Worm (Caenorhabditis elegans) whole organism, L2 larva: ENCODE results near the gene elt-4.

Experiments used
- C34F6.9 ChIP-seq: fragments of 150-350 bp; optimal IDR thresholded peaks from 2 replicates; lab custom pipeline; 2014; ENCODE audit warnings: missing biosample characterization, missing genetic modification characterization
- F13H6.1 ChIP-seq: sonication (generic microtip); optimal IDR thresholded peaks from 2 replicates; lab custom pipeline; 2016; ENCODE audit warnings: missing genetic modification characterization, missing compliant biosample characterization
- R02D3.7 ChIP-seq: fragments of 150-350 bp; optimal IDR thresholded peaks from 2 replicates; lab custom pipeline; 2014; ENCODE audit warnings: missing biosample characterization, missing genetic modification characterization
- ZK546.5 ChIP-seq: sonication (generic microtip); optimal IDR thresholded peaks from 2 replicates; lab custom pipeline; 2017; ENCODE audit warnings: missing biosample characterization, missing genetic modification characterization
- alr-1 ChIP-seq: fragments of 150-350 bp; optimal IDR thresholded peaks from 2 replicates; lab custom pipeline; 2014; ENCODE audit warnings: missing biosample characterization, missing genetic modification characterization
- aly-2 ChIP-seq: fragments of 150-350 bp; optimal IDR thresholded peaks from 2 replicates; lab custom pipeline; 2014; ENCODE audit warnings: missing biosample characterization, missing genetic modification characterization
- ama-1 ChIP-seq: fragments of 150-350 bp; optimal IDR thresholded peaks from 2 replicates; lab custom pipeline; 2018; ENCODE audit warnings: inconsistent platforms
- blmp-1 ChIP-seq: sonication (generic microtip); optimal IDR thresholded peaks from 2 replicates; lab custom pipeline; 2017; ENCODE audit warnings: missing genetic modification characterization, mild to moderate bottlenecking, missing compliant biosample characterization, antibody characterized with exemption, moderate library complexity; ENCODE audit not compliant: insufficient read depth
- ceh-16 ChIP-seq: fragments of 150-350 bp; optimal IDR thresholded peaks from 2 replicates; lab custom pipeline; 2014; ENCODE audit warnings: missing biosample characterization, missing genetic modification characterization
- crh-2 ChIP-seq: sonication (generic microtip); optimal IDR thresholded peaks from 2 replicates; lab custom pipeline; 2017; ENCODE audit warnings: missing biosample characterization, missing genetic modification characterization
- dmd-4 ChIP-seq: sonication (generic microtip); optimal IDR thresholded peaks from 2 replicates; lab custom pipeline; 2017; ENCODE audit warnings: missing biosample characterization, missing genetic modification characterization
- egl-27 ChIP-seq: sonication (generic microtip); optimal IDR thresholded peaks from 3 replicates; lab custom pipeline; 2017; ENCODE audit warnings: missing biosample characterization, missing genetic modification reagents, missing genetic modification characterization
- elt-1 ChIP-seq: fragments of 150-350 bp; optimal IDR thresholded peaks from 2 replicates; lab custom pipeline; 2014; ENCODE audit warnings: missing biosample characterization, missing genetic modification characterization
- lin-11 ChIP-seq: fragments of 150-350 bp; sonication (generic microtip); optimal IDR thresholded peaks from 2 replicates; lab custom pipeline; 2014; ENCODE audit warnings: missing biosample characterization, missing genetic modification characterization, inconsistent platforms, mixed read lengths
- lin-13 ChIP-seq: fragments of 150-350 bp; optimal IDR thresholded peaks from 2 replicates; lab custom pipeline; 2014; ENCODE audit warnings: missing biosample characterization, missing genetic modification reagents, missing genetic modification characterization
- lsy-2 ChIP-seq, 2 experiments: fragments of 150-350 bp in 1 of 2; sonication (generic microtip) in 1 of 2; optimal IDR thresholded peaks; 2 replicates each; lab custom pipeline; 2014 to 2017; ENCODE audit warnings: missing biosample characterization in 2 of 2, missing genetic modification characterization in 2 of 2
- mab-5 ChIP-seq: fragments of 150-350 bp; optimal IDR thresholded peaks from 2 replicates; lab custom pipeline; 2014; ENCODE audit warnings: missing biosample characterization, missing genetic modification characterization
- mbf-1 ChIP-seq: sonication (generic microtip); optimal IDR thresholded peaks from 2 replicates; lab custom pipeline; 2017; ENCODE audit warnings: missing biosample characterization, missing genetic modification characterization
- nhr-10 ChIP-seq: sonication (generic microtip); optimal IDR thresholded peaks from 2 replicates; lab custom pipeline; 2017; ENCODE audit warnings: missing biosample characterization, missing genetic modification characterization
- nhr-12 ChIP-seq: fragments of 150-350 bp; optimal IDR thresholded peaks from 2 replicates; lab custom pipeline; 2014; ENCODE audit warnings: missing biosample characterization, missing genetic modification characterization
- nhr-129 ChIP-seq: fragments of 150-350 bp; optimal IDR thresholded peaks from 2 replicates; lab custom pipeline; 2014; ENCODE audit warnings: missing biosample characterization, missing genetic modification characterization
- nhr-21 ChIP-seq: fragments of 150-350 bp; optimal IDR thresholded peaks from 2 replicates; lab custom pipeline; 2014; ENCODE audit warnings: missing biosample characterization, missing genetic modification characterization
- nhr-237 ChIP-seq: fragments of 150-350 bp; optimal IDR thresholded peaks from 2 replicates; lab custom pipeline; 2014; ENCODE audit warnings: missing biosample characterization, missing genetic modification characterization
- nhr-25 ChIP-seq: fragments of 150-350 bp; sonication (generic microtip); optimal IDR thresholded peaks from 3 replicates; lab custom pipeline; 2014; ENCODE audit warnings: missing biosample characterization, missing genetic modification characterization
- nhr-6 ChIP-seq: fragments of 150-350 bp; optimal IDR thresholded peaks from 2 replicates; lab custom pipeline; 2014; ENCODE audit warnings: missing biosample characterization, missing genetic modification characterization
- peb-1 ChIP-seq: fragments of 150-350 bp; optimal IDR thresholded peaks from 2 replicates; lab custom pipeline; 2014; ENCODE audit warnings: missing biosample characterization, missing genetic modification characterization
- sem-4 ChIP-seq: fragments of 150-350 bp; optimal IDR thresholded peaks from 2 replicates; lab custom pipeline; 2014; ENCODE audit warnings: missing biosample characterization, missing genetic modification reagents, missing genetic modification characterization
- sma-3 ChIP-seq: sonication (generic microtip); optimal IDR thresholded peaks from 2 replicates; lab custom pipeline; 2016; ENCODE audit warnings: missing genetic modification reagents, missing genetic modification characterization, missing compliant biosample characterization
- sma-9 ChIP-seq, 2 experiments: fragments of 150-350 bp in 1 of 2; sonication (generic microtip) in 1 of 2; optimal IDR thresholded peaks; 2 replicates each; lab custom pipeline; 2014 to 2016; ENCODE audit warnings: missing genetic modification characterization in 2 of 2, mild to moderate bottlenecking in 1 of 2, missing biosample characterization in 1 of 2, missing compliant biosample characterization in 1 of 2, missing genetic modification reagents in 1 of 2, moderate library complexity in 1 of 2
- unc-39 ChIP-seq: fragments of 150-350 bp; optimal IDR thresholded peaks from 2 replicates; lab custom pipeline; 2014; ENCODE audit warnings: missing biosample characterization, missing genetic modification characterization
- unc-55 ChIP-seq: fragments of 150-350 bp; sonication (generic microtip); optimal IDR thresholded peaks from 3 replicates; lab custom pipeline; 2014; ENCODE audit warnings: missing biosample characterization, missing genetic modification reagents, missing genetic modification characterization
- ztf-1 ChIP-seq: fragments of 200-800 bp; sonication (Bioruptor generic); conservative IDR thresholded peaks from 2 replicates; pipeline ENCODE4 v1.3.6; 2022; ENCODE audit warnings: missing genetic modification characterization, missing compliant biosample characterization
- ztf-11 ChIP-seq: sonication (generic microtip); optimal IDR thresholded peaks from 2 replicates; lab custom pipeline; 2017; ENCODE audit warnings: missing biosample characterization, missing genetic modification characterization
- ztf-4 ChIP-seq: fragments of 150-350 bp; optimal IDR thresholded peaks from 2 replicates; lab custom pipeline; 2014; ENCODE audit warnings: missing biosample characterization, missing genetic modification characterization

Gene elt-4

DNA sequence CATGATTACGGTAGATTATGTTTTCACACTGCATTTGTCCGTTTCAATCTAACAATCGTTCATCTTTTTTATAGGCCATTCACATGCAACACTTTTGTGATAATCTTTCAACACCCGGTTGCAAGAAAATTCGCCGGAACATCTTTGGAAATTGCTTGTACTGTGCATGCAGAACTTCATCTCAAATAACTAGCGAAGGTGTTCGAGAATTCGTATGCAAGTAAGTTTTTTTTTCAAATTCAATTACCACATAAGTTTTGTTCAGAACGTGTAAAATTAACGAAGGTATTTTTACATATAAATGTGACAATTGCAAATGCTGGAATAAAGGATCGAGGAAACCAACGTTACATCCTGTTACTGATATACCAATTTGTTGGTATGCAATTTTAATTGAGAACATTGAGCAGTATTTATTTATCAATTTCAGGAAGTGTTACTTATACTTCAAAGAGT lies 10.0 kb downstream of the elt-4 start, which contains the start of gene C33D3.3:
TSS of gene C33D3.3 (plus strand) at position 51 of the 456 bp plus-strand sequence.
- no peak for TF ChIP-seq R02D3.7
- TF ChIP-seq ZK546.5: no peak
- no peak for TF ChIP-seq ama-1 (lab: Kevin White, UChicago)
- TF ChIP-seq blmp-1 (tag; lab: Kevin White, UChicago): no peak
- TF ChIP-seq nhr-6 (tag; lab: Kevin White, UChicago): no peak
- no peak for TF ChIP-seq mbf-1
- no peak for TF ChIP-seq mab-5 (tag; lab: Kevin White, UChicago)
- no peak for TF ChIP-seq nhr-12 (tag; lab: Kevin White, UChicago)
- TF ChIP-seq sma-3 (GFP tag; lab: Kevin White, UChicago): no peak

DNA sequence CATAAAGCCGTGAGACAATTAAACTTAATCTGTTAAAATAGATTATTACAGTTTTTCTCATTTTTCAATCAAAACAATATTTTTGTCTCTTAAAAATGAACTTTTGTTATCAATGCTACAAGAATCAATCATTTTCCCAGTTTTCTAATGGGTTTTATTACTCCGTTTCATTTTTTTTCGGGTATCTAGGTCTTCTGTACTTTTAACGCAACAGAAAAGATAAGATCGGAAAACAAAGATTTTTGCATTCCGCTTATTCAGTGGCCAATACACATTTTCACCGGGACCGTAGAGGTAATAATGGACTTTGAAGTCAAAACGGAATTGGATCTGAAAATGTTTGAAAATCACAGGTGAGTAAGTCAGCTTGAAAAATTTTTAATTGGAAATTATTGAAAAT lies 13.4 kb downstream of the elt-4 start, which contains the start of gene C33D3.4:
TSS of gene C33D3.4 (plus strand) at position 301 of the 400 bp plus-strand sequence.
- TF ChIP-seq ceh-16 (tag; lab: Kevin White, UChicago) (no peak), ZK546.5 (no peak), lin-13 (GFP tag; lab: Kevin White, UChicago) (no peak)

DNA sequence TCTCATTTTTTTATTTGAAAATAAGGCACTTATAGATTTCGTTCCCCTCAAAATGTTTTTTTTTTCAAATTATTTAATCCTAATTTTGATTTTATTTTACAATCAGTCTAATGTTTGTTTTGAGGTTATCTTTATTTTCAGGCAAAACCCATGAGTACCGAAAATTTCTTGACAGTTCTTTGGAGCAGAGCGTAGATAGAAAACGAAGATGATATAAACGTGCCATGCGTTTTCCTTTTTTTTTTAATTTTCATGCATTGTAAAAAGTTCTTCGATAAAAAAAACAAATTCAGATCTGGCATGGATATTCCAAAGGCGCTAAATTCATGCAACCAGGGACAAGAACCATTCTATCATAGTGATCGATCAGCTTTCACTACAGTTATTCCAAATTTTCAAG lies 15.7 kb downstream of the elt-4 start, which contains the start of gene C33D3.5:
TSS of gene C33D3.5 (plus strand) at position 301 of the 400 bp plus-strand sequence.
- no peak for TF ChIP-seq ztf-1 (GFP tag; lab: Robert Waterston, UW)
- no peak for TF ChIP-seq elt-1 (tag; lab: Kevin White, UChicago)
- no peak for TF ChIP-seq peb-1 (tag; lab: Kevin White, UChicago)
- no peak for TF ChIP-seq aly-2 (tag; lab: Kevin White, UChicago)

DNA sequence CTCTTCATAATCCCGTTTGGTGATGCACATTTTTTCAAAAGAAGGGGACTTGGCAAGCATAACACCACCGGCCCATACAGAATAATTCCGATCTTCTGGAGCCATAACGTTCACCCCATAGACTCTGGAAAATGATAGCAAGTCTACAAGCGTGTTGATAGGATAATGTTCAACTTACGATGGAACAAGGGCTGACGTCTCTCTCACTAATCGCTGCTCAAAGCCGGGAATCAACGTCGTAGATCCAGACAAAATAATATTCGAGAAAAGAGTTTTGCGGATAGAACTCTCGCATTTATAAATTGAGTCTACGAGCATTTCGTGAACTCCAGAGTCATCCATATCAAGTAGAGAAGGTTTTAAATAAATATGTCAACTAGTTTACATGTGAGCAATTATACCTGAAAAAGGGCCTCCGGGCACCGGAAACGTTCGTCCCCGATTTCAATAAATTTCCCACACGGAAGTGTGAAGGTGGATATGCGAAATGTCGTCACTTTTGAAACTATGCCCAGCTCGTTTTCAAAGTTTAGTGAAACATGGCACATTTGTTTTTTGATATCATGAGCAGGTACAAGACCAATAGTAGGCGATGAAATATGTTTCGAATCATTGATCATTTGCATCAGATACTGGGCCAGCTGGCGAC lies 16.7 kb downstream of the elt-4 start:
- TF ChIP-seq R02D3.7: no peak
- no peak for TF ChIP-seq nhr-129 (tag; lab: Kevin White, UChicago)
- no peak for TF ChIP-seq unc-55 (GFP tag; lab: Kevin White, UChicago)
- TF ChIP-seq C34F6.9: no peak
- TF ChIP-seq ztf-11 (tag; lab: Kevin White, UChicago): no peak
- TF ChIP-seq, all 48 proteins: peak for 0

DNA sequence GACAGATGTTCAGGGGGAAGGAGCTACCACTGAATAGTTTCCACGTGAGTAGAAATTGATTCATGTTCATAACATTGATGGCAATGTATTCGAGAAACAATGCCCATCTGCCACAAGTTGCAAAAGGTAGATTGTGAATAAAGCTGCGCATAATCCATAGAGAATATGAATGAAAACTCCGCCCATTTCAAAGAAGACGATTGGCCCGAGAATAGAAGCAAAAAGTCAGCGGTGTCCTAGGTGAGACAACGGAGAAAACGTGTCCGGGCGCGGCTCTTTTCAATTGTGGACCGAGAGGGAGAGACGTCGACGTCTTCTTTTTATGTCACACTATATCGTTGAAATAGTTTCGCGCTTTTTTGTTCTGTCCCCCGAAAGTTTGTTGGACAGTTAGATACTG lies 24.3 kb downstream of the elt-4 start, which contains the start of gene vab-3:
TSS of gene vab-3 (plus strand) at position 301 of the 400 bp plus-strand sequence.
- TF ChIP-seq ztf-11 (tag; lab: Kevin White, UChicago) (no peak), F13H6.1 (no peak), egl-27 (tag; lab: Kevin White, UChicago) (no peak), dmd-4 (tag; lab: Kevin White, UChicago) (no peak), crh-2 (tag; lab: Kevin White, UChicago) (no peak), nhr-237 (tag; lab: Kevin White, UChicago) (no peak), ztf-1 (GFP tag; lab: Robert Waterston, UW) (no peak), lin-11 (tag; lab: Kevin White, UChicago) (no peak), nhr-21 (tag; lab: Kevin White, UChicago) (no peak), lsy-2 (tag; optimal IDR thresholded peaks at IDR 0.05; lab: Kevin White, UChicago) (no peak), nhr-6 (tag; lab: Kevin White, UChicago) (no peak), nhr-25 (tag; lab: Kevin White, UChicago) (no peak), unc-39 (tag; lab: Kevin White, UChicago) (no peak), sem-4 (tag; lab: Kevin White, UChicago) (no peak), sma-9 (GFP tag; optimal IDR thresholded peaks at IDR 0.05; lab: Kevin White, UChicago) (no peak), sma-9 (tag; optimal IDR thresholded peaks at IDR 0.05; lab: Kevin White, UChicago) (no peak), ama-1 (lab: Kevin White, UChicago) (no peak), nhr-12 (tag; lab: Kevin White, UChicago) (no peak)

DNA sequence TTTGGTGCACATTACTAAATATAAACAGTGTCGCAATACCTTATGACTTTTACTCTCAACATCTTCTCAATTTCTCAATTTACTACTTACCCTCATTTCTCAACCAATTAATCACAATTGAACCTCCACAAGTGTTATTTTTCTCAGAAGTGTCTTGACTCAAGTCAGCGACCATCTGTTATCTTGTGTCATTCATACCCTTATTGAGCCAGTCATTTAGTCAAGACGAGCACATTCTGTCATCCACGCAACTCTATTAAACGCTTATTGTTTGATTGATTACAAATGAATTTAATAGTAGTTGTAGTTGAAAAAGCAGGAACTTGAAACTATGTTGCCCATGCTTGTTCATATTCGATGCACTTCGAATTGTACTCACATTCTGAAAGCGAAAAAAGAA lies 28.1 kb downstream of the elt-4 start:
- TF ChIP-seq nhr-10 (tag; lab: Kevin White, UChicago): no peak
- no peak for TF ChIP-seq alr-1 (tag; lab: Kevin White, UChicago)
- TF ChIP-seq blmp-1 (tag; lab: Kevin White, UChicago): no peak
- TF ChIP-seq ztf-4 (tag; lab: Kevin White, UChicago): no peak
- no peak for TF ChIP-seq ZK546.5
- no peak for TF ChIP-seq nhr-21 (tag; lab: Kevin White, UChicago)
- no peak for TF ChIP-seq dmd-4 (tag; lab: Kevin White, UChicago)
